Fruit fly (Drosophila melanogaster) whole organism: ENCODE data around the gene CG14785.

Source experiments
- CG8478 ChIP-seq: fragments of >200 bp; optimal IDR thresholded peaks from 2 replicates; lab custom pipeline; 2018; ENCODE audit warnings: inconsistent platforms
- Dll ChIP-seq: fragments of >200 bp; optimal IDR thresholded peaks from 2 replicates; lab custom pipeline; 2017
- EcR ChIP-seq, 2 experiments: fragments of >200 bp; optimal IDR thresholded peaks; 2 replicates each; lab custom pipeline; 2017; ENCODE audit warnings: missing biosample characterization in 2 of 2, missing genetic modification characterization in 2 of 2, missing genetic modification reagents in 2 of 2
- pan ChIP-seq: fragments of >200 bp; optimal IDR thresholded peaks from 2 replicates; lab custom pipeline; 2017
- psq ChIP-seq: fragments of >200 bp; optimal IDR thresholded peaks from 2 replicates; lab custom pipeline; 2017
- usp ChIP-seq: fragments of >200 bp; optimal IDR thresholded peaks from 2 replicates; lab custom pipeline; 2017; ENCODE audit warnings: missing biosample characterization, missing genetic modification characterization, mixed read lengths

The CG14785 gene

dm6 chrX:1456954-1457353 lies at the start of gene CG14785:
TSS of gene CG14785 (minus strand) at chrX:1457054.
- TF ChIP-seq pan (lab: Kevin White, UChicago) (no peak), CG8478 (lab: Kevin White, UChicago) (no peak), usp (no peak), Dll (lab: Kevin White, UChicago) (no peak), EcR (GFP tag; optimal IDR thresholded peaks at IDR 0.05; lab: Kevin White, UChicago) (no peak), psq (lab: Kevin White, UChicago) (no peak)

dm6 chrX:1482840-1483518 lies 26.1 kb upstream of the CG14785 start, which contains the start of the genes sta and inc:
TSS of gene sta (minus strand) at chrX:1483413.
TSS of gene inc (plus strand) at chrX:1483479.
- TF ChIP-seq Dll (lab: Kevin White, UChicago) (no peak), usp (no peak), CG8478 (lab: Kevin White, UChicago) (no peak), psq (lab: Kevin White, UChicago) (no peak), pan (lab: Kevin White, UChicago) (no peak), EcR (GFP tag; optimal IDR thresholded peaks at IDR 0.05; lab: Kevin White, UChicago) (no peak)

DNA sequence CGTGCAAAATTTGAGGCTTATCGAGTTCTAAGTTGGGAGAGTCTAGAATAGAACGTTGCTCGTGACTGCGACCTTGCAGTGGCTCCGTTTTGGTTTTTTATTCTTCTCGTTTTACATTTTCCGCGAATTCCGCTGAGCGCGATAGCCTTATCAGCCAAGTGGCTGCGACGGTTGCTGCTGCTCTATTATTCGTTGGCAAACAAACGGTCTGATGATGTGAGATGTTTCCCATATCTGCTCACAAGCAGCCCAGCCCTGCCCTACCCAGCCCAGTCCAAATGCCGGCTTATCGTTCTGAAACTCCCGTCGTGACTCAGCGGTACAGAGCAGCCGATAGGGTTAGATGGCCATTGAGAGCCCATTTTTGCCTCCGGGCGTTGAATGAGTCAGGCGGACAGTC lies 23.6 kb upstream of the CG14785 start:
- TF ChIP-seq Dll (lab: Kevin White, UChicago) (no peak), pan (lab: Kevin White, UChicago) (no peak), psq (lab: Kevin White, UChicago) (no peak), CG8478 (lab: Kevin White, UChicago) (no peak), EcR (GFP tag; optimal IDR thresholded peaks at IDR 0.05; lab: Kevin White, UChicago) (no peak), usp (no peak)

DNA sequence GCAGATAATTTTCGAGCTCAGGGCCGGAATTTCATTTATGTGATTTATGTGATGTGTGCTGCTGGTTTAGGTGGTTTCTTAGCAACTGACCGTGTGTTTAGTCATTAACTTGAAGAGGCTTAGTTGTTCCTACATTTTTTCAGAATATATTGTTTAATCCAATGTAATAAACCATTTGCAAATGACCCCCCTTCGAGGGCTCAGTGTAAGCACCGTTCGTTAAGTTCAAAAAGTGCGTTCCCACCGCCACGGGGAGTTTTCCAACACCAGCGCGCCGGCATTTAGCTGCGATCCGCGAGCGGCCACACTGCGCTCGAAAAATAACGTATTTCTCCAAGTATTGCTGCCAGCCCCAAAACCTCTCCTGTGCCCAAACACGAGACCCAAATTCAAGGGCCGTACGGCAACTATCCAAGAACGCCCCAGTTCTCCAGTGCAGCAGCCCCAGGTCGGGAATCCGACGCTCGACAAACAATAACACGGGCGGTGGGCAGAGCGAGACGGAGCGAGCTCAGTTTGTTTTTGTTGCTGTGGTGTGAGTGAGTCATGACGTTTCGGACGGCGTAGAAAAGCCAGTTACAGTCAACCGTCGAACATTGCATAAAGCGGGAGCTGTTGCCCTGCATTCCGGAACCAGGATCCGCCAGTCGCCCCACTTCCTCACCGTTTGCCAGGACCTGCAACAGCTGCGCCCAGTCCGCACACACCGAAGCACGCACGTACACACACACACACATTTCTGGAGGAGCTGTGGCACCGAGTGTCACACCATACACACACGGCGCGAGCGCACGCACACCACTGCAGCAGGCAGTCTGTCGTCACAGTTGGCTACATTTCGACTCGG lies 21.6 kb upstream of the CG14785 start, which contains the start of gene rush:
Gene rush, plus strand, starts transcription at position 277 of the 847 bp plus-strand sequence.
- TF ChIP-seq usp: no peak
- TF ChIP-seq CG8478 (lab: Kevin White, UChicago): no peak
- no peak for TF ChIP-seq pan (lab: Kevin White, UChicago)
- TF ChIP-seq psq (lab: Kevin White, UChicago): no peak
- no peak for TF ChIP-seq EcR (GFP tag; optimal IDR thresholded peaks at IDR 0.05; lab: Kevin White, UChicago)
- TF ChIP-seq Dll (lab: Kevin White, UChicago): no peak

DNA sequence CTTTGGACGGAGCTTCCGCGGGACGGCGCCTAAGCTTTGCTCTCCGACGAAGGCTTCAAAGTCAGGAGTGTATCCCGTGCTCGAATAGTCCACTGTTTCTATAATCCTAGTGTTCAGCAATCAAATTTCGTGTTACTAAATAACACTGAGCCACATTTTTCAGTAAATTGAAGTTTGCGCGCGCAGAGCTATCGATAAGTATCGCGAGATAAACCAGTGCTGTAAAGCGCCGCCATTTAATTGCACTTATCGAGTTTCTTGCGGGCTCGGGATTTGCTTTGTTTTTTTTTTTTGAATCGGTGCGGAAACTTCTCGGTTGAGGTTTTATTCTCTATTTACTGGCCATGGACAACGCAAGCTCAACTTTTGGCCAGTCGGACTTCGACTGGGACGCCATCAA lies 20.0 kb upstream of the CG14785 start, which contains the start of the genes Rab27 and mei-38:
Gene Rab27, minus strand, starts transcription at position 127 of the 400 bp plus-strand sequence.
Gene mei-38, plus strand, starts transcription at position 216 of the 400 bp plus-strand sequence.
- no peak for TF ChIP-seq pan (lab: Kevin White, UChicago)
- TF ChIP-seq psq (lab: Kevin White, UChicago): no peak
- TF ChIP-seq usp: no peak
- no peak for TF ChIP-seq EcR (GFP tag; optimal IDR thresholded peaks at IDR 0.05; lab: Kevin White, UChicago)
- no peak for TF ChIP-seq Dll (lab: Kevin White, UChicago)
- TF ChIP-seq CG8478 (lab: Kevin White, UChicago): no peak

- no peak for TF ChIP-seq Dll (lab: Kevin White, UChicago)
- TF ChIP-seq EcR (GFP tag; optimal IDR thresholded peaks at IDR 0.05; lab: Kevin White, UChicago): no peak
- no peak for TF ChIP-seq pan (lab: Kevin White, UChicago)
- no peak for TF ChIP-seq psq (lab: Kevin White, UChicago)
Measured at dm6 chrX:1476436-1476835, 19.6 kb upstream of the CG14785 start.

- TF ChIP-seq usp: no peak
- TF ChIP-seq CG8478 (lab: Kevin White, UChicago): no peak
- no peak for TF ChIP-seq pan (lab: Kevin White, UChicago)
- TF ChIP-seq EcR (GFP tag; optimal IDR thresholded peaks at IDR 0.05; lab: Kevin White, UChicago): no peak
- no peak for TF ChIP-seq Dll (lab: Kevin White, UChicago)
- no peak for TF ChIP-seq psq (lab: Kevin White, UChicago)
Measured at dm6 chrX:1472222-1472621, 15.4 kb upstream of the CG14785 start, which contains the start of gene CG14780. TSS of gene CG14780 (plus strand) at chrX:1472522.

DNA sequence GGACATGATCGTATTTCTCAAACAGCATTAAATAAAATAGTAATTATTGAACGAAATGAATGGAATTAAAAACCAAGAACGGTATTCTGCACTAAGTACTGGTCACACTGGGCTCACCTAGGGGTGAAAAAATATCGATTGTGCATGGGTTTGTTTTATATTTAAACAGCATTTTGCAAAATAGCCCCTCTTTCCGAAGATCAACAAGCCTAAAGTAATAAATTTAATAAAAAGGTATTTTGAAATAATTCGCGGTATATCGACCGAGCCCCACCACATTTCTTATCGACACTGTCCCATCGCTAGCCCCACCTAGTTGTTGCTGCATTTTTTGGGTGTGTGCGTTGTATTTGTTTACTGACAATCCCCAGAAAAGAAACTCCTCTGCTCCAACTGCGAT lies 13.7 kb upstream of the CG14785 start, which contains the start of gene pck:
Gene pck, plus strand, starts transcription at position 105 of the 400 bp plus-strand sequence.
- TF ChIP-seq psq (lab: Kevin White, UChicago) (no peak), EcR (GFP tag; optimal IDR thresholded peaks at IDR 0.05; lab: Kevin White, UChicago) (no peak), CG8478 (lab: Kevin White, UChicago) (no peak), Dll (lab: Kevin White, UChicago) (no peak), pan (lab: Kevin White, UChicago) (no peak), usp (no peak)

DNA sequence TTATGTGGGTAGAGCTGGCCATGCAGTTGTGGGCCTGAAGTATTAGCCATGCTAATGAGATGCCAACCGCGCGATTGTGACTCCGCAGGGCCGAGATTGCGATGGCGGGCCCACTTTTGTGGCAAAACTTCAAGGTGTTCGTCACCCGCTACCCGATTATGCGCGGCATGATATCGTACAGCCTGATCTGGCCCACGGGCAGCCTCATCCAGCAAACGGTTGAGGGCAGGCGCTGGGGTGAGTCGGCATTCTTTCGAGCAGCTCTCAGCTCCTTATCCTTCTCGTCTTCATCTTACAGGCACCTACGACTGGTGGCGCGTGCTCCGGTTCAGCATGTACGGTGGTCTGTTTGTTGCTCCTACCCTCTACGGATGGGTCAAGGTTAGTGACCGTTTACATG lies 12.9 kb upstream of the CG14785 start, which contains the start of gene CG32808:
Gene CG32808, minus strand, starts transcription at position 101 of the 400 bp plus-strand sequence.
- TF ChIP-seq usp: no peak
- TF ChIP-seq Dll (lab: Kevin White, UChicago): no peak
- no peak for TF ChIP-seq pan (lab: Kevin White, UChicago)
- TF ChIP-seq EcR (GFP tag; optimal IDR thresholded peaks at IDR 0.05; lab: Kevin White, UChicago): no peak
- TF ChIP-seq psq (lab: Kevin White, UChicago): no peak
- no peak for TF ChIP-seq CG8478 (lab: Kevin White, UChicago)

DNA sequence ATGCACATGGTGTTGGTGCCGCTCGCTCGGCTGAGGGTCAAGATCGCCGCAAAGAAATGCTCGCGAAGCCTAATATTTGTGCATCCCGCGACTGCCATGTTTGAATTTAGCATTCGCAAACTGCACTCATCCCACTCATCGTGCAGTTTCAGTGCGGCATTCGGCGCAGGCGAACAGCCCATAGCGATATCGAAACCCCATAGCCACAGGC lies 10.4 kb upstream of the CG14785 start, which contains the start of gene CG14778:
Gene CG14778, plus strand, starts transcription at position 112 of the 211 bp plus-strand sequence.
- TF ChIP-seq EcR (GFP tag; optimal IDR thresholded peaks at IDR 0.05; lab: Kevin White, UChicago) (no peak), pan (lab: Kevin White, UChicago) (no peak), Dll (lab: Kevin White, UChicago) (no peak), usp (no peak), CG8478 (lab: Kevin White, UChicago) (no peak), psq (lab: Kevin White, UChicago) (no peak)
